Worm (Caenorhabditis elegans) whole organism, L3 larva: ENCODE results near the gene srbc-38.

Source experiments
- ama-1 ChIP-seq: fragments of 150-350 bp; optimal IDR thresholded peaks from 2 replicates; lab custom pipeline; 2018
- ceh-82 ChIP-seq: fragments of 150-350 bp; optimal IDR thresholded peaks from 2 replicates; lab custom pipeline; 2014; ENCODE audit warnings: missing biosample characterization, missing genetic modification characterization
- egl-27 ChIP-seq: sonication (generic microtip); optimal IDR thresholded peaks from 4 replicates; lab custom pipeline; 2017; ENCODE audit warnings: missing biosample characterization, missing genetic modification reagents, missing genetic modification characterization
- zag-1 ChIP-seq: fragments of 150-350 bp; optimal IDR thresholded peaks from 2 replicates; lab custom pipeline; 2014; ENCODE audit warnings: missing biosample characterization, missing genetic modification characterization

DNA sequence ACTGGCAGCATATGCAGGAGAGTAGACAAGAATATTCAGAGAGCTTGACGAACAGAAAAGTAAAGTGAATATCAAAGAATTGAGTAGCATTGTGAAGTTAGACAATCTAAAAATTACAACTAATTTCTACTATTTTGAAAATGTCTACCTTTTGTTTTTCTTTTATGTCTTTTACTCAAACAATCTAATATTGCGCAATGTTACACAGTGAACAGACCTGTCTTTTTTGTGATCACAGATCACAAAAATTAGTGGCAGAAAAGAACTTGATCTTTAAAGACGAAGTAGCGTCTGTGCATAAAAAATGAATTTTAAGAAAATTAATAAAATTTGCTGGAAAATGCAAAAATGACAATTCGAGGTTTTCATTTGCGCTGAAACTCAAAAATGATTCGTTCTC, 8.0 kb upstream of the srbc-38 start:
- no peak for TF ChIP-seq zag-1 (tag; lab: Kevin White, UChicago)
- TF ChIP-seq ama-1, result no peak
- TF ChIP-seq egl-27 (tag; lab: Kevin White, UChicago), result no peak
- TF ChIP-seq ceh-82 (tag; lab: Kevin White, UChicago), result no peak
